Fruit fly (Drosophila melanogaster) whole organism, embryonic: Measurements from ENCODE around the gene CG7173.

Experiments
- Ada2b ChIP-seq: fragments of 200-800 bp; sonication (Bioruptor generic); IDR thresholded peaks from 2 replicates; pipeline ENCODE4 v1.3.6; 2022; ENCODE audit warnings: missing biosample characterization, missing genetic modification characterization
- Asciz ChIP-seq: fragments of 200-800 bp; sonication (Bioruptor generic); optimal IDR thresholded peaks from 2 replicates; lab custom pipeline; 2017; ENCODE audit warnings: missing biosample characterization, mild to moderate bottlenecking, missing genetic modification characterization, missing genetic modification reagents
- BtbVII ChIP-seq: fragments of 200-800 bp; sonication (Bioruptor generic); optimal IDR thresholded peaks from 3 replicates; lab custom pipeline; 2017; ENCODE audit warnings: missing biosample characterization, mild to moderate bottlenecking, missing genetic modification characterization
- CG10147 ChIP-seq: fragments of 200-800 bp; sonication (Bioruptor generic); optimal IDR thresholded peaks from 2 replicates; lab custom pipeline; 2019; ENCODE audit warnings: missing biosample characterization, mild to moderate bottlenecking, missing genetic modification characterization, moderate library complexity
- CG10267 ChIP-seq: fragments of 200-800 bp; sonication (Bioruptor generic); optimal IDR thresholded peaks from 2 replicates; lab custom pipeline; 2018; ENCODE audit warnings: missing biosample characterization, mild to moderate bottlenecking, missing genetic modification characterization, moderate library complexity
- CG12942 ChIP-seq: fragments of 200-800 bp; sonication (Bioruptor generic); optimal IDR thresholded peaks from 3 replicates; lab custom pipeline; 2016; ENCODE audit warnings: missing biosample characterization, missing genetic modification characterization
- CG13624 ChIP-seq: fragments of 200-800 bp; sonication (Bioruptor generic); optimal IDR thresholded peaks from 2 replicates; lab custom pipeline; 2016; ENCODE audit warnings: missing biosample characterization, missing genetic modification characterization
- CG17186 ChIP-seq: fragments of 200-800 bp; sonication (Bioruptor generic); optimal IDR thresholded peaks from 3 replicates; lab custom pipeline; 2017; ENCODE audit warnings: missing biosample characterization, missing genetic modification reagents, missing genetic modification characterization
- CG17385 ChIP-seq: fragments of 200-800 bp; sonication (Bioruptor generic); optimal IDR thresholded peaks from 3 replicates; lab custom pipeline; 2018; ENCODE audit warnings: missing biosample characterization, mild to moderate bottlenecking, missing genetic modification characterization
- CG17912 ChIP-seq: fragments of 200-800 bp; sonication (Bioruptor generic); optimal IDR thresholded peaks from 2 replicates; lab custom pipeline; 2018; ENCODE audit warnings: missing biosample characterization, mild to moderate bottlenecking, missing genetic modification characterization
- CG18764 ChIP-seq: fragments of 200-800 bp; sonication (Bioruptor generic); optimal IDR thresholded peaks from 3 replicates; lab custom pipeline; 2016; ENCODE audit warnings: missing biosample characterization, missing genetic modification characterization
- CG2875 ChIP-seq: fragments of 200-800 bp; sonication (Bioruptor generic); optimal IDR thresholded peaks from 2 replicates; lab custom pipeline; 2017; ENCODE audit warnings: missing biosample characterization, mild to moderate bottlenecking, missing genetic modification characterization, missing genetic modification reagents
- CG3163 ChIP-seq: fragments of 200-800 bp; sonication (Bioruptor generic); optimal IDR thresholded peaks from 3 replicates; lab custom pipeline; 2016; ENCODE audit warnings: missing biosample characterization, missing genetic modification characterization
- CG32772 ChIP-seq: fragments of 200-800 bp; sonication (Bioruptor generic); IDR thresholded peaks from 2 replicates; pipeline ENCODE4 v1.3.6; 2022; ENCODE audit warnings: missing biosample characterization, missing genetic modification characterization
- CG33557 ChIP-seq: fragments of 200-800 bp; sonication (Bioruptor generic); optimal IDR thresholded peaks from 2 replicates; lab custom pipeline; 2019; ENCODE audit warnings: missing biosample characterization, mild to moderate bottlenecking, missing genetic modification characterization, moderate library complexity
- CG4854 ChIP-seq: fragments of 200-800 bp; sonication (Bioruptor generic); optimal IDR thresholded peaks from 2 replicates; lab custom pipeline; 2016; ENCODE audit warnings: missing biosample characterization, missing genetic modification characterization, inconsistent platforms
- CG5953 ChIP-seq: fragments of 200-800 bp; sonication (Bioruptor generic); IDR thresholded peaks from 2 replicates; pipeline ENCODE4 v1.3.6; 2022; ENCODE audit warnings: missing biosample characterization, missing genetic modification characterization
- CG6689 ChIP-seq: fragments of 200-800 bp; sonication (Bioruptor generic); IDR thresholded peaks from 2 replicates; pipeline ENCODE4 v1.3.6; 2022; ENCODE audit warnings: missing biosample characterization, missing genetic modification characterization
- CG6854 ChIP-seq: fragments of 200-800 bp; sonication (Bioruptor generic); optimal IDR thresholded peaks from 3 replicates; lab custom pipeline; 2017; ENCODE audit warnings: missing biosample characterization, mild to moderate bottlenecking, missing genetic modification characterization
- CG7372 ChIP-seq: fragments of 200-800 bp; sonication (Bioruptor generic); IDR thresholded peaks from 2 replicates; pipeline ENCODE4 v1.3.6; 2022; ENCODE audit warnings: missing biosample characterization, missing genetic modification characterization
- CHES-1-like ChIP-seq: fragments of 200-800 bp; sonication (Bioruptor generic); optimal IDR thresholded peaks from 2 replicates; lab custom pipeline; 2016; ENCODE audit warnings: missing biosample characterization, missing genetic modification characterization
- D19B ChIP-seq: fragments of 200-800 bp; sonication (Bioruptor generic); optimal IDR thresholded peaks from 2 replicates; lab custom pipeline; 2017; ENCODE audit warnings: missing biosample characterization, mild to moderate bottlenecking, missing genetic modification characterization
- Dek ChIP-seq: fragments of 200-800 bp; sonication (Bioruptor generic); optimal IDR thresholded peaks from 3 replicates; lab custom pipeline; 2019; ENCODE audit warnings: missing biosample characterization, mild to moderate bottlenecking, missing genetic modification characterization, moderate library complexity
- Elba2 ChIP-seq: fragments of 200-800 bp; sonication (Bioruptor generic); optimal IDR thresholded peaks from 3 replicates; lab custom pipeline; 2016; ENCODE audit warnings: missing biosample characterization, missing genetic modification characterization
- HmgD ChIP-seq: fragments of 200-800 bp; sonication (Bioruptor generic); optimal IDR thresholded peaks from 3 replicates; lab custom pipeline; 2016; ENCODE audit warnings: missing biosample characterization, missing genetic modification characterization
- Lpt ChIP-seq: fragments of >200 bp; optimal IDR thresholded peaks from 2 replicates; lab custom pipeline; 2018; ENCODE audit warnings: missing biosample characterization, missing genetic modification characterization
- MBD-R2 ChIP-seq: fragments of 200-800 bp; sonication (Bioruptor generic); IDR thresholded peaks from 2 replicates; pipeline ENCODE4 v1.3.6; 2022; ENCODE audit warnings: missing biosample characterization, missing genetic modification characterization
- Med ChIP-seq: fragments of 200-800 bp; sonication (Bioruptor generic); peaks from one replicate; lab custom pipeline; 2016; ENCODE audit warnings: missing biosample characterization, missing genetic modification characterization, mild to moderate bottlenecking, inconsistent platforms, moderate library complexity
- Nf-YC ChIP-seq: fragments of 200-800 bp; optimal IDR thresholded peaks from 3 replicates; lab custom pipeline; 2019; ENCODE audit warnings: missing biosample characterization, mild to moderate bottlenecking, missing genetic modification characterization, moderate library complexity
- Sry-β ChIP-seq: fragments of 200-800 bp; sonication (Bioruptor generic); optimal IDR thresholded peaks from 2 replicates; lab custom pipeline; 2018; ENCODE audit warnings: missing biosample characterization, mild to moderate bottlenecking, missing genetic modification characterization, moderate library complexity
- TFAM ChIP-seq: fragments of 200-800 bp; sonication (Bioruptor generic); optimal IDR thresholded peaks from 2 replicates; lab custom pipeline; 2017; ENCODE audit warnings: missing biosample characterization, missing genetic modification characterization, inconsistent platforms
- ab ChIP-seq: fragments of 200-800 bp; sonication (Bioruptor generic); optimal IDR thresholded peaks from 2 replicates; lab custom pipeline; 2016; ENCODE audit warnings: missing biosample characterization, missing genetic modification characterization
- ash1 ChIP-seq: fragments of 200-800 bp; sonication (Bioruptor generic); optimal IDR thresholded peaks from 2 replicates; lab custom pipeline; 2018; ENCODE audit warnings: missing biosample characterization, mild to moderate bottlenecking, missing genetic modification characterization
- az2 ChIP-seq: fragments of 200-800 bp; sonication (Bioruptor generic); optimal IDR thresholded peaks from 3 replicates; lab custom pipeline; 2016; ENCODE audit warnings: missing biosample characterization, missing genetic modification characterization
- bigmax ChIP-seq: fragments of 200-800 bp; sonication (Bioruptor generic); optimal IDR thresholded peaks from 2 replicates; lab custom pipeline; 2018; ENCODE audit warnings: missing biosample characterization, mild to moderate bottlenecking, missing genetic modification characterization
- caup ChIP-seq: fragments of 200-800 bp; sonication (Bioruptor generic); optimal IDR thresholded peaks from 3 replicates; lab custom pipeline; 2017; ENCODE audit warnings: missing biosample characterization, mild to moderate bottlenecking, missing genetic modification characterization, moderate library complexity; ENCODE audit not compliant: severe bottlenecking
- corto ChIP-seq: fragments of 200-800 bp; sonication (Bioruptor generic); optimal IDR thresholded peaks from 2 replicates; lab custom pipeline; 2016; ENCODE audit warnings: missing biosample characterization, mild to moderate bottlenecking, missing genetic modification characterization, moderate library complexity
- da ChIP-seq: fragments of 200-800 bp; sonication (Bioruptor generic); optimal IDR thresholded peaks from 2 replicates; lab custom pipeline; 2016; ENCODE audit warnings: missing biosample characterization, missing genetic modification characterization
- fru ChIP-seq: fragments of >200 bp; optimal IDR thresholded peaks from 2 replicates; lab custom pipeline; 2017
- hb ChIP-seq: fragments of 200-800 bp; sonication (Bioruptor generic); IDR thresholded peaks from 3 replicates; pipeline ENCODE4 v1.3.6; 2022; ENCODE audit warnings: missing biosample characterization, missing genetic modification characterization; ENCODE audit not compliant: partially characterized antibody
- ind ChIP-seq: fragments of 200-800 bp; sonication (Bioruptor generic); optimal IDR thresholded peaks from 3 replicates; lab custom pipeline; 2016; ENCODE audit warnings: missing biosample characterization, missing genetic modification characterization
- lola ChIP-seq, 3 experiments: fragments of >200 bp in 2 of 3; fragments of 200-800 bp in 1 of 3; sonication (Bioruptor generic) in 1 of 3; optimal IDR thresholded peaks; 2 replicates each; lab custom pipeline; 2017 to 2019; ENCODE audit warnings: missing biosample characterization in 3 of 3, missing genetic modification characterization in 3 of 3, mild to moderate bottlenecking in 1 of 3, moderate library complexity in 1 of 3
- nerfin-1 ChIP-seq: fragments of 200-800 bp; sonication (Bioruptor generic); optimal IDR thresholded peaks from 3 replicates; lab custom pipeline; 2019; ENCODE audit warnings: missing biosample characterization, mild to moderate bottlenecking, missing genetic modification characterization, moderate library complexity
- oc ChIP-seq: fragments of 200-800 bp; sonication (Bioruptor generic); optimal IDR thresholded peaks from 2 replicates; lab custom pipeline; 2018; ENCODE audit warnings: missing biosample characterization, mild to moderate bottlenecking, missing genetic modification characterization, moderate library complexity
- schlank ChIP-seq: fragments of 200-800 bp; sonication (Bioruptor generic); optimal IDR thresholded peaks from 2 replicates; lab custom pipeline; 2018; ENCODE audit warnings: missing biosample characterization, mild to moderate bottlenecking, missing genetic modification characterization
- sd ChIP-seq: fragments of 200-800 bp; sonication (Bioruptor generic); optimal IDR thresholded peaks from 3 replicates; lab custom pipeline; 2018; ENCODE audit warnings: missing biosample characterization, mild to moderate bottlenecking, missing genetic modification characterization, moderate library complexity
- trem ChIP-seq: fragments of 200-800 bp; optimal IDR thresholded peaks from 3 replicates; lab custom pipeline; 2019; ENCODE audit warnings: missing biosample characterization, mild to moderate bottlenecking, missing genetic modification characterization, moderate library complexity
- trh ChIP-seq: fragments of 200-800 bp; sonication (Bioruptor generic); optimal IDR thresholded peaks from 2 replicates; lab custom pipeline; 2016; ENCODE audit warnings: missing biosample characterization, missing genetic modification characterization
- ttk ChIP-seq: fragments of 200-800 bp; sonication (Bioruptor generic); IDR thresholded peaks from 2 replicates; pipeline ENCODE4 v2.1.2; 2022; ENCODE audit warnings: missing biosample characterization, missing genetic modification characterization
- zen ChIP-seq: fragments of 200-800 bp; sonication (Bioruptor generic); optimal IDR thresholded peaks from 3 replicates; lab custom pipeline; 2018; ENCODE audit warnings: missing biosample characterization, mild to moderate bottlenecking, missing genetic modification characterization, moderate library complexity

Gene CG7173

dm6 chr3L:21507354-21507928 is 50.6 kb downstream of the CG7173 start, which contains the start of the genes Glg1 and M6 (continued):
- TF ChIP-seq CG3163 (GFP tag; lab: Kevin White, UChicago): no peak
- peak; percentile 57 for TF ChIP-seq CG17186 (GFP tag; lab: Kevin White, UChicago)
- peak; percentile 64 for TF ChIP-seq Nf-YC (tag; lab: Kevin White, UChicago)
- peak; percentile 23 for TF ChIP-seq trh (GFP tag; lab: Kevin White, UChicago)
- TF ChIP-seq CG18764 (GFP tag; lab: Kevin White, UChicago): peak; percentile 34
- no peak for TF ChIP-seq TFAM (GFP tag; lab: Kevin White, UChicago)
- peak; percentile 90 for TF ChIP-seq Med
- no peak for TF ChIP-seq CG2875 (GFP tag; lab: Kevin White, UChicago)
- peak; percentile 73 for TF ChIP-seq MBD-R2 (GFP tag; lab: Robert Waterston, UW)
- peak; percentile 40; the same call in 1 of the 2 replicates for TF ChIP-seq Ada2b (GFP tag; lab: Robert Waterston, UW)
- TF ChIP-seq Lpt: no peak
- TF ChIP-seq D19B (GFP tag; lab: Kevin White, UChicago): peak; percentile 21
- TF ChIP-seq Asciz (GFP tag; lab: Kevin White, UChicago): peak; percentile 39
- TF ChIP-seq Elba2 (GFP tag; lab: Kevin White, UChicago): peak; percentile 51
- TF ChIP-seq trem: peak; percentile 76
- peak; percentile 40 for TF ChIP-seq caup
- peak; percentile 68 for TF ChIP-seq CG10147 (GFP tag; lab: Kevin White, UChicago)
- no peak for TF ChIP-seq ttk (GFP tag; lab: Robert Waterston, UW)
- TF ChIP-seq bigmax (GFP tag; lab: Kevin White, UChicago): no peak
- TF ChIP-seq CG13624: peak; percentile 44
- peak; percentile 51; the same call in 1 of the 2 replicates for TF ChIP-seq CG32772 (GFP tag; lab: Robert Waterston, UW)
- TF ChIP-seq CG4854 (GFP tag; lab: Kevin White, UChicago): peak; percentile 32
- TF ChIP-seq Sry-β (GFP tag; lab: Kevin White, UChicago): peak; percentile 74
- TF ChIP-seq HmgD (GFP tag; lab: Kevin White, UChicago): peak; percentile 42
- peak; percentile 69 for TF ChIP-seq az2 (GFP tag; lab: Kevin White, UChicago)
- TF ChIP-seq CG17385: peak; percentile 63
- TF ChIP-seq zen (tag; lab: Kevin White, UChicago): peak; percentile 72
- TF ChIP-seq da (GFP tag; lab: Kevin White, UChicago): peak; percentile 15
- TF ChIP-seq ind: peak; percentile 70
- TF ChIP-seq CG10267 (tag; lab: Kevin White, UChicago): peak; percentile 70
- TF ChIP-seq hb (GFP tag; lab: Robert Waterston, UW): peak; percentile 90
- peak; percentile 46 for TF ChIP-seq CG12942
- no peak for TF ChIP-seq schlank
- peak; percentile 49; the same call in 1 of the 2 replicates for TF ChIP-seq CG6689 (GFP tag; lab: Robert Waterston, UW)
- peak; percentile 53 for TF ChIP-seq Dek (tag; lab: Kevin White, UChicago)
- TF ChIP-seq BtbVII (GFP tag; lab: Kevin White, UChicago): no peak
- peak; percentile 10 for TF ChIP-seq sd
- TF ChIP-seq CG5953 (GFP tag; lab: Robert Waterston, UW): no peak
- TF ChIP-seq nerfin-1 (tag; lab: Kevin White, UChicago): no peak
- TF ChIP-seq ab (GFP tag; lab: Kevin White, UChicago): peak; percentile 13
- TF ChIP-seq fru (lab: Kevin White, UChicago): no peak
- TF ChIP-seq oc (tag; lab: Kevin White, UChicago): peak; percentile 82
- TF ChIP-seq corto: peak; percentile 50
- peak; percentile 38 for TF ChIP-seq CHES-1-like (GFP tag; lab: Kevin White, UChicago)
- TF ChIP-seq CG6854 (GFP tag; lab: Kevin White, UChicago): no peak
- no peak for TF ChIP-seq CG17912 (GFP tag; lab: Kevin White, UChicago)
- peak; percentile 54 for TF ChIP-seq CG33557 (GFP tag; lab: Kevin White, UChicago)
- no peak for TF ChIP-seq ash1 (GFP tag; lab: Kevin White, UChicago)
- TF ChIP-seq lola (GFP tag; optimal IDR thresholded peaks at IDR 0.05; lab: Kevin White, UChicago): peak in 1 of 3 experiments; percentile 65
- TF ChIP-seq CG7372 (GFP tag; lab: Robert Waterston, UW): peak; percentile 54; the same call in 1 of the 2 replicates
